Fruit fly (Drosophila melanogaster): Measurements from ENCODE around the gene PolA2.

Gene PolA2

dm6 chr3R:27263434-27264215, 24.7 kb downstream of the PolA2 start, which contains the start of gene woc (continued):
- TF ChIP-seq CG7357 (GFP tag; IDR thresholded peaks at IDR 0.05) = peak; percentile 54; the same call in 1 of the 3 replicates
- peak; percentile 24 for TF ChIP-seq hkb (optimal IDR thresholded peaks at IDR 0.05)
- TF ChIP-seq hkb (GFP tag; IDR thresholded peaks at IDR 0.05) = peak; percentile 50; the same call in 1 of the 2 replicates
- peak; percentile 69; the same call in 2 of the 3 replicates for TF ChIP-seq ci (GFP tag; IDR thresholded peaks at IDR 0.05)
- no peak for TF ChIP-seq CG7271 (tag; optimal IDR thresholded peaks at IDR 0.05)
- TF ChIP-seq seq (GFP tag; IDR thresholded peaks at IDR 0.05) = peak; percentile 54; the same call in 1 of the 2 replicates
- no peak for TF ChIP-seq fd96Cb (tag; optimal IDR thresholded peaks at IDR 0.05)
- TF ChIP-seq CG17361 (GFP tag; IDR thresholded peaks at IDR 0.05) = no peak; the same call in 1 of the 3 replicates
- peak; percentile 74 for TF ChIP-seq Drgx (GFP tag; IDR thresholded peaks at IDR 0.05)
- TF ChIP-seq HLH4C (GFP tag; IDR thresholded peaks at IDR 0.05; ENCODE audit: partially characterized antibody) = peak; percentile 85
- TF ChIP-seq CoRest (tag; optimal IDR thresholded peaks at IDR 0.05) = peak; percentile 51
- TF ChIP-seq CG8089 (GFP tag; optimal IDR thresholded peaks at IDR 0.05) = no peak
- TF ChIP-seq CG10274 (GFP tag; optimal IDR thresholded peaks at IDR 0.05) = no peak
- peak in 1 of 2 experiments; percentile 52 for TF ChIP-seq eve (GFP tag; optimal IDR thresholded peaks at IDR 0.05)
- TF ChIP-seq CG34224 (GFP tag; IDR thresholded peaks at IDR 0.05; ENCODE audit: partially characterized antibody) = peak; percentile 88
- TF ChIP-seq Gug (GFP tag; IDR thresholded peaks at IDR 0.05) = peak; percentile 59; the same call in 3 of the 4 replicates
- TF ChIP-seq CG13287 (GFP tag; IDR thresholded peaks at IDR 0.05; ENCODE audit: partially characterized antibody) = peak; percentile 87
- peak; percentile 46 for TF ChIP-seq repo (GFP tag; optimal IDR thresholded peaks at IDR 0.05)
- TF ChIP-seq CG8281 (tag; optimal IDR thresholded peaks at IDR 0.05) = no peak
- peak; percentile 95 for TF ChIP-seq zen2 (GFP tag; IDR thresholded peaks at IDR 0.05; ENCODE audit: partially characterized antibody)
- no peak for TF ChIP-seq H2.0 (GFP tag; IDR thresholded peaks at IDR 0.05)
- peak; percentile 30 to 92 for TF ChIP-seq bsh (GFP tag; optimal IDR thresholded peaks at IDR 0.05)
- peak; percentile 27; the same call in 1 of the 3 replicates for TF ChIP-seq CG14050 (GFP tag; IDR thresholded peaks at IDR 0.05)
- peak; percentile 58 for TF ChIP-seq eyg (GFP tag; optimal IDR thresholded peaks at IDR 0.05)
- TF ChIP-seq Oaz (GFP tag; IDR thresholded peaks at IDR 0.05) = no peak
- TF ChIP-seq Ravus (GFP tag; IDR thresholded peaks at IDR 0.05) = peak; percentile 4; the same call in 1 of the 2 replicates
- no peak; the same call in 1 of the 2 replicates for TF ChIP-seq rib (GFP tag; IDR thresholded peaks at IDR 0.05)
- peak; percentile 74; the same call in 1 of the 2 replicates for TF ChIP-seq CG42726 (GFP tag; IDR thresholded peaks at IDR 0.05; ENCODE audit: partially characterized antibody)
- TF ChIP-seq odd (GFP tag; optimal IDR thresholded peaks at IDR 0.05) = no peak
- peak; percentile 34 for TF ChIP-seq Atf-2 (GFP tag; optimal IDR thresholded peaks at IDR 0.05)
- TF ChIP-seq phol (tag; optimal IDR thresholded peaks at IDR 0.05) = peak; percentile 97
- no peak for TF ChIP-seq gt (GFP tag; IDR thresholded peaks at IDR 0.05)
- TF ChIP-seq toy (GFP tag; IDR thresholded peaks at IDR 0.05) = no peak
- TF ChIP-seq CG1024 (GFP tag; IDR thresholded peaks at IDR 0.05) = 0 out of 2 replicates have a peak, but pooled peaks have one; percentile 2
- TF ChIP-seq CG1233 (GFP tag; optimal IDR thresholded peaks at IDR 0.05) = peak; percentile 16
- TF ChIP-seq Hr3 (GFP tag; optimal IDR thresholded peaks at IDR 0.05) = peak; percentile 38
- peak; percentile 8 for TF ChIP-seq caup (GFP tag; optimal IDR thresholded peaks at IDR 0.05; ENCODE audit: severe bottlenecking)
- TF ChIP-seq gsb-n (tag; optimal IDR thresholded peaks at IDR 0.05) = no peak
- peak; percentile 55 for TF ChIP-seq NC2α (GFP tag; optimal IDR thresholded peaks at IDR 0.05)
- TF ChIP-seq CG14965 (GFP tag; optimal IDR thresholded peaks at IDR 0.05; ENCODE audit: borderline replicate concordance) = no peak
- TF ChIP-seq dimm (GFP tag; IDR thresholded peaks at IDR 0.05) = no peak
- TF ChIP-seq CG12236 (GFP tag; optimal IDR thresholded peaks at IDR 0.05) = peak; percentile 1
- TF ChIP-seq danr (GFP tag; IDR thresholded peaks at IDR 0.05) = peak; percentile 60; the same call in 1 of the 2 replicates
- TF ChIP-seq CTCF (GFP tag; optimal IDR thresholded peaks at IDR 0.05) = peak; percentile 30
- TF ChIP-seq Bteb2 (GFP tag; optimal IDR thresholded peaks at IDR 0.05) = peak; percentile 49
- peak; percentile 51 for TF ChIP-seq CG16815 (GFP tag; optimal IDR thresholded peaks at IDR 0.05)
- TF ChIP-seq shn (GFP tag; optimal IDR thresholded peaks at IDR 0.05) = peak; percentile 44
- TF ChIP-seq CG17568 (GFP tag; optimal IDR thresholded peaks at IDR 0.05) = no peak
- TF ChIP-seq lmd (GFP tag; IDR thresholded peaks at IDR 0.05) = peak; percentile 44; the same call in 1 of the 2 replicates

Measured in whole organism, embryonic.